Worm (Caenorhabditis elegans) whole organism, young adult: ENCODE results near the gene abhd-14.

Experiments used
- Y67H2A.10 ChIP-seq: fragments of 200-800 bp; sonication (Bioruptor generic); conservative IDR thresholded peaks from 2 replicates; pipeline ENCODE4 v1.3.6; 2022; ENCODE audit warnings: missing genetic modification reagents, missing genetic modification characterization, missing compliant biosample characterization
- bed-1 ChIP-seq: fragments of 200-800 bp; sonication (Bioruptor generic); IDR thresholded peaks from 2 replicates; pipeline ENCODE4 v1.3.6; 2022; ENCODE audit warnings: missing genetic modification reagents, missing genetic modification characterization, missing compliant biosample characterization
- lsl-1 ChIP-seq: fragments of 200-800 bp; sonication (Bioruptor generic); optimal IDR thresholded peaks from 2 replicates; lab custom pipeline; 2018; ENCODE audit warnings: mild to moderate bottlenecking, missing genetic modification characterization, moderate library complexity, missing compliant biosample characterization
- mel-28 ChIP-seq: sonication (generic microtip); optimal IDR thresholded peaks from 2 replicates; lab custom pipeline; 2016; ENCODE audit warnings: borderline replicate concordance, mild to moderate bottlenecking, missing genetic modification characterization, missing compliant biosample characterization
- pbrm-1 ChIP-seq: fragments of 200-800 bp; sonication (Bioruptor generic); IDR thresholded peaks from 2 replicates; pipeline ENCODE4 v1.3.6; 2022; ENCODE audit warnings: missing genetic modification reagents, missing genetic modification characterization, missing compliant biosample characterization
- pha-4 ChIP-seq: fragments of 150-350 bp; sonication (generic microtip); optimal IDR thresholded peaks from 2 replicates; lab custom pipeline; 2014; ENCODE audit warnings: missing biosample characterization, missing genetic modification reagents, missing genetic modification characterization

DNA sequence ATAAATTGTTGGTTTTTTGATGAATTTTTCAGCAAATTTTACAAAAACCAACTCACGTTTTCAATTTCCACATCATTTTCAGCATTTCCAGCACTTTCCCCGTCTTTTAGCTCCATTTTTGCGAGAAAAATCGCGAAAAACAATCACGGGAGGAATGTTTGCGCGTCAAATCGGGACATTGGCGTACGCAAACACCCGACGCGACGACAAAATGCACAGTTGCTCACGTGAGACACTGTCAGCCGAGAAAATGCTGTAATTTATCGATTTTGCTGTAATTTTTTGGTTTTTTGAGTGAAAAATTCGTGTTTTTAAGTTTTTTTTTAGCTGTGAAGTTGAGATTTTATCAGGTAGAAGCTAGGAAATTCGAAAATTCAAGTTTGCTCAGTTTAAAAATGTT is 20.3 kb downstream of the abhd-14 start, which contains the start of gene Y55F3AM.9:
- no peak for TF ChIP-seq bed-1
- no peak for TF ChIP-seq mel-28 (tag; lab: Kevin White, UChicago)
- TF ChIP-seq Y67H2A.10 = no peak
- no peak for TF ChIP-seq pbrm-1 (GFP tag; lab: Robert Waterston, UW)
- peak; percentile 41 for TF ChIP-seq lsl-1
- TF ChIP-seq pha-4 (tag; lab: Kevin White, UChicago) = no peak
